Worm (Caenorhabditis elegans): ENCODE results near the gene C46G7.1.

DNA sequence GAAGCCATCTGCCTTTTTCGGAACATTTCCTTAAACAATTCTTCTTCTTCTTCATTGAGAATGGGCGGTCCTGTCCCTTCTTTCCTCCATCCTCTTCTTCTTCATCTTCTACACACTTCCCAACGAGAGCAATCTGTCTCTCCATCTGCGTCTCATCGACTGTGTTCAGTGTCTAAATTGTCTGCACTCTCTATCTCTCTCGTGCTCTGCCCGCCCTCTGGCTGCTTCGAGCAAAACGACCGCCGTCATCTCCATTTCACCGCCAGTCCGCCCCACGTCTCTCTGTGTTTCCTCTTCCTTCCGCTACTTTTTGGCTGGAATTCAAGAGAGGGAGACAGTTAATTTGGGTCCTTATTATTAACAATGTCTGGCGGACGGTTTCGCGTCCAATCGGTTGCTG is 35.6 kb downstream of the C46G7.1 start:
- TF ChIP-seq blmp-1 (tag; optimal IDR thresholded peaks at IDR 0.05) = no peak
- no peak for TF ChIP-seq sptf-1 (tag; optimal IDR thresholded peaks at IDR 0.05)
- TF ChIP-seq snpc-4 (tag; optimal IDR thresholded peaks at IDR 0.05) = no peak
- TF ChIP-seq unc-62 (GFP tag; optimal IDR thresholded peaks at IDR 0.05) = no peak
- no peak for TF ChIP-seq ceh-39 (tag; optimal IDR thresholded peaks at IDR 0.05)
- no peak for TF ChIP-seq nhr-12 (tag; optimal IDR thresholded peaks at IDR 0.05)
